Worm (Caenorhabditis elegans): ENCODE data around the gene vps-33.2.
"Not testable (repeated sequence)": the region's sequence is repeated elsewhere in the genome, so short reads cannot be mapped to it uniquely, and the experiment has no call there.

The vps-33.2 gene

DNA sequence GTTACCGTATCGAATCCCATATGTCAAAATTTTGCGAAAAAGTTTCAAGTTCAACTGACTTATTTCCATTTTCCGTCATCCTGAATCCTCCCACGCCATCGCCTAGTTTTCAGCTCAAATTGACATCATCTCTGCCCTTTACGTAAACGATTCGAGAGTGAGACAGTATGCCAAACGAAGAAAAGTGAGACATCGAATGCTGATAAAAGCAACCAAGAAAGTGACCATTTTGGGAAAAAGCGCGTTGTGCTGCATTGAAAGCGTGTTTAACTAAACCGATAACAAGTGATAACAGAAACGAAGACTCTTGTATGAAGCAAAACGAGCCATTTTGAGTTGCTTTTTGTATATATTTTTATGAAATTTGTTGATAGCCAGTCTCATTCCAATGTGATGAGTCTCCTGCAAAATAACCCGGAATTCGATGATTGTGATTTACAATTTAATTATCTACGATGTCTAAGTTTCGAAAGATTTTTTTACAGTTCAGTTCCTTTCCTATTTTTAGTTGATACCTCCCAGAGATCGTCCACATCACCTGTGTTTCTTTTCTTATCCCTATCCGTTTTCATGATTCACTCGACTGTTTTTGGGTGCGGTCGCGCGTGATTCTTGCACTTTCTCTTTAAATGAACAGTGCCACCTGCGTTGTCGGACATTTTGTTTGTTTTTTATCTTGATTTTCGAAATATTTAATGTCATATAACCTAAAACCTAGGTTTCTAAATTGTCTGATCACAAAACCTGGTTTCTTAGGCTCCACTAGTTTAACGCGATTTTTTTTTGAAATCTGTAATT is 14.4 kb downstream of the vps-33.2 start:
- TF ChIP-seq him-1 (tag; optimal IDR thresholded peaks at IDR 0.05): no peak
- TF ChIP-seq W03F9.2 (tag; optimal IDR thresholded peaks at IDR 0.05): no peak
- no peak for TF ChIP-seq dao-5 (tag; optimal IDR thresholded peaks at IDR 0.05)

DNA sequence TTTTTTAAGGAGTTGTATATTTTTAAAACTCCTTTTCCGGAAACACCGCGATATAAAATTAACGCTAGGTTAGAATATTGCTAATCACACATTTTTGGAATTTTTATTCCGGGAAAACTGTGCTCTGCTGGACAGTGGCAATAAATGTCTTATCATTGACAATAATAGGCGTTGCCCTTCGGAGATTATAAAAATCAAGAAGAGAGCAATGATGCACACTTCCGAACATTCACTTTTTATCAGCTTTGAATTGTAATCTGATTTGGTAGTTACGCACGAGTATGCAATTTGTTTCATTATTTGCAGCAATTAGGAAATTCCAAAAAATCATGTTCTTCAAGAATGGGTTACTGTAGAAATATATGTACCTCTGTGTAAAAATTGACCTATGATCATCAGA is 15.1 kb downstream of the vps-33.2 start:
- no peak for TF ChIP-seq W03F9.2 (tag; optimal IDR thresholded peaks at IDR 0.05)
- TF ChIP-seq him-1 (tag; optimal IDR thresholded peaks at IDR 0.05): no peak
- TF ChIP-seq dao-5 (tag; optimal IDR thresholded peaks at IDR 0.05): no peak

DNA sequence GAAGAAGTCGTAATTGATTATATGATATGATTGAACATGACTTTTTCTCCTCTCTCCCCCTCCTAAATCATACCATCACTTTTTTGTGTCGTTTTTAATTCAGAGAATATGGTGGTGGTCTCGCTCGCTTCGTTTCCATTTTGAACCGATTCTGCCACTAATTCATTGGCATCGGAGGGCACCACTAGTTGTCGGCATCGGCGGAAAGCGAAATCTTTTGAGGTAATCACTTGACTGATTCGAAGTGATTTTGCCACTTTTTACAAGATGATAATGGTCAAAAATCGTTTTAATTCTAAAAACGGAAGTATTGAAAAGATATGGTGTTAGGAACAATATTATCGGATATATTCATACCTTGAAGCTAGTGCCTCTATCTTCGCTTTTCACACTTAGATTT is 15.8 kb downstream of the vps-33.2 start, which contains the start of gene klf-3:
TSS of gene klf-3 (plus strand) at position 109 of the 400 bp plus-strand sequence.
- TF ChIP-seq him-1 (tag; optimal IDR thresholded peaks at IDR 0.05): no peak
- TF ChIP-seq W03F9.2 (tag; optimal IDR thresholded peaks at IDR 0.05): no peak
- no peak for TF ChIP-seq dao-5 (tag; optimal IDR thresholded peaks at IDR 0.05)

DNA sequence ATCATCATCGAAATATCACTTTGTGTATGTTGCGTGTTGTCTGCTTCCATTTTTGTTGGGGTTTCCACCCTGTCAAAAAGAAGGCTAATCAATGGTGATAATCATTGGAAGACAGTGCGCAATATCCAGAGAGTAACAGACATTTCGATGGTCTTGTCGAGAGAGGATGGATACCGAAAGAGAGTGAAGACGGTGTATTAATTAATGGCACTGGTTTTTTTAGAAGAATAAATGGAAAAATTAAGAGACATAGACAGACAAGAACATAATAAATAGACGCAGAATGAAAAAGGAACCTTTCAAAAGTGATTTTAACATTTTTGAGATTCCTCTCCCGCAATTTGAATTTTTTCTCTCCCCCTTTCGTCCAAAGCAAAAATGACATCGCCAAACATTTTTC is 18.0 kb downstream of the vps-33.2 start:
- TF ChIP-seq W03F9.2 (tag; optimal IDR thresholded peaks at IDR 0.05) (no peak), dao-5 (tag; optimal IDR thresholded peaks at IDR 0.05) (no peak), him-1 (tag; optimal IDR thresholded peaks at IDR 0.05) (no peak)

DNA sequence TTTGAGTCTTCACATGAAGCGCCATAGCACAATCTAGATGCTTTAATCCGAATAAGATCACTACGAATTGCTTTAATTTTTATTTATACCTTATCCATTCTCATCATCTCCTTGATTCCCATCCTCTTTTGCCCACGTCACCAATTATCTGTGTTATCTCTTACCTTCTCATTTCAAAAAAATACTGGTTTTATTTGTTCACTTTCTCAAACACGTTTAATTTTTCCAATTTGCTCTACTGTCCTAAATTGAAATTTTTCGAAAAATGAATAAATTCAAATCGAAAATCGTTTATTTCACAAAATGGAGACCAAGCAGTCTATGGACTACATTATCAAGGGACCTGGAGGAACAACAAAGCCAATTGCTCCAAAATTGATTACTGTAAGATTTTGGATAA is 20.9 kb downstream of the vps-33.2 start, which contains the start of gene F54H5.3:
TSS of gene F54H5.3 (plus strand) at position 301 of the 400 bp plus-strand sequence.
- TF ChIP-seq him-1 (tag; optimal IDR thresholded peaks at IDR 0.05): no peak
- no peak for TF ChIP-seq W03F9.2 (tag; optimal IDR thresholded peaks at IDR 0.05)
- no peak for TF ChIP-seq dao-5 (tag; optimal IDR thresholded peaks at IDR 0.05)

DNA sequence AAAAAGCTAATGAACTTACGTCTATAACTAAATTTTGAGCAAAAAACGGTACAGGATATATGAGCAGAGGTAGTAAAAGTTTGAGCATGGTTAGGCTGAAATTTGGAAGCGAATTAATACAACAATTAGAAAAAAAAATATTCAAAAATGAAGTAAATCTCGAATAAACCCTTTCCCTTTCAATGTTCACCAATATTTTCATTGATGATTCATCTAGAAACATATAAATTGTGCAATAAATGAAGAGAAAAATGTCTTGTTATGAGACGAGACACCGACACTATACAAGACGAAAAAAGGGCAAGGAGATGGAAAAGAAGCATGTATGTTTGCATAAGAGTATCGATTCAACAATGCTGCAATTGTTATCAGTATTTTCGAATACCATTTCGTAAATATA is 24.3 kb downstream of the vps-33.2 start, which contains the start of gene F54H5.14:
TSS of gene F54H5.14 (minus strand) at position 101 of the 400 bp plus-strand sequence.
- no peak for TF ChIP-seq dao-5 (tag; optimal IDR thresholded peaks at IDR 0.05)
- no peak for TF ChIP-seq W03F9.2 (tag; optimal IDR thresholded peaks at IDR 0.05)
- TF ChIP-seq him-1 (tag; optimal IDR thresholded peaks at IDR 0.05): no peak

DNA sequence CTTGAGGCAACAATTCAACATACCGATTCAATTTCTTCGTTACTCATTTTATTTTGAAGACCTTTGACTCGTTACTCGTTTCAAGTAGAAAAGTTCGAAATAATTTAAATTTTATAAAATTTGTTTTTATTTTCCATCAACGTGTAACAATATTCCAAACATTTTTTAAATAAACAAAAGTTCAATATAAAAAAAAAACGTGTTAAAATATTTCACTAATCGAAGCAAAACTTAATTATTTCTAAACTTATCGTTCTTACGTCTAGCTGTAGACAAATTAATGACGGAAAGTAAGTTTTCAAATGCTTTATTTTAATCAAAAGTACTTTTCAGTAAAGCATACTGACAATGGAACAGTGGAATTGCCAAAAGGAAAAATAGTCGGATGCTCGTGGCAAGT is 26.2 kb downstream of the vps-33.2 start, which contains the start of the genes F54H5.5 and F54H5.2:
TSS of gene F54H5.5 (minus strand) at position 101 of the 400 bp plus-strand sequence.
TSS of gene F54H5.2 (plus strand) at position 303 of the 400 bp plus-strand sequence.
- TF ChIP-seq W03F9.2, him-1, dao-5 (tag; optimal IDR thresholded peaks at IDR 0.05): not testable (repeated sequence)

DNA sequence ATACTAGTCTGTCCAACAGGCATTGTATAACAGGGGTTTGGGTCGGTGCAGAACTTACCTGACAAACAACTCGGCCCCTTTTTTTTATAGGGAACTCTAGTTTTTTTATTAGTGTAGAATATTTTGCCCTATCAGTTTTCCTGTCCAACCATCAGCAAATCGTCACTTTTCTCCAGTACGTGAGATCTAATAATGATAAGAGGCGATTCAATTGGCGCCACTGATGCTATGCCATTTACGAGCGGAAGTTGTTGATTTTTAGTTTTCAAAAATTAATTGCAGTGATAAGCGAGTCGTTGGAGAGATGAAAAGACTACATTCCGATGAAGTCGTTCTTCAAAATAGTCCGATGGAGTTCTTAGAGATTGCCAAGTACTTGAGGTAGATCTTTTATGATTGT is 27.4 kb downstream of the vps-33.2 start:
- TF ChIP-seq W03F9.2 (tag; optimal IDR thresholded peaks at IDR 0.05): no peak
- no peak for TF ChIP-seq him-1 (tag; optimal IDR thresholded peaks at IDR 0.05)
- no peak for TF ChIP-seq dao-5 (tag; optimal IDR thresholded peaks at IDR 0.05)

DNA sequence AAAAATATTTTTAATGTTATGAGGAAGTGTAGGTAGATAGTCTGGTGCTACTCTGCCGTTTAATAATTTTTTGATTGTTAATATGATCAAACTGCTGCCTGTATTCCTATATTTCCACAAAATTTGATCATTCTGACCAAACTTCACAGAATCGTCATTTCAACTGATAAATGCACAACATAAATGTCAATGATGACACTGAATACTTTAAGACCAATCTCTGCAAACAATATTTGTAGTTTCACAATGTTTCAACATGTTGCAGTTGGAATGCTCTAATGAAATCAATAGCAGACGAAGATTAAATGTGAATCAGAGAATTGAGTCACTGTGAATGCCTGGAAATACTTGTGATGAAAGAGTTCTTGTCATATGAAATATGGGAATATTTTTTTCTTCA is 28.8 kb downstream of the vps-33.2 start:
- no peak for TF ChIP-seq W03F9.2 (tag; optimal IDR thresholded peaks at IDR 0.05)
- TF ChIP-seq dao-5 (tag; optimal IDR thresholded peaks at IDR 0.05): no peak
- TF ChIP-seq him-1 (tag; optimal IDR thresholded peaks at IDR 0.05): no peak

DNA sequence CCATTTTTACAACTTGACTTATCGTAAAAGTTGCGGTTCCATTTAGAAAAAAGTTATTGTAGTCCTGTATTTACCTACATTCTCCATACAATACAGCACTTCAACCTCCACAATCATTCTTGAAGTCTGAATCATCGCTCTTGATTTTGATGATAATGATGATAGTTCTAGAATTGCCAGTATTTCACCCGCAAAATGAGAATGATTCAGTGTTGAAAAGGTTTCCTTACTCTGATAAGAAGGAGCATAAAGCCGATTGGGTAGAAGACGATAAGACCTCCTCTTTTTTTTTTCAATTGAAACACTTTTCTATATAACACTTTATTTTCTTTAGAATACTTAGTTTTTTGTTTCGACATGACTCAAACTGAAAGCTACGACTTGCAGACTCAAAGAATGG is 29.8 kb downstream of the vps-33.2 start, which contains the start of gene T19D12.4:
TSS of gene T19D12.4 (plus strand) at position 295 of the 400 bp plus-strand sequence.
- no peak for TF ChIP-seq dao-5 (tag; optimal IDR thresholded peaks at IDR 0.05)
- TF ChIP-seq W03F9.2 (tag; optimal IDR thresholded peaks at IDR 0.05): no peak
- no peak for TF ChIP-seq him-1 (tag; optimal IDR thresholded peaks at IDR 0.05)

DNA sequence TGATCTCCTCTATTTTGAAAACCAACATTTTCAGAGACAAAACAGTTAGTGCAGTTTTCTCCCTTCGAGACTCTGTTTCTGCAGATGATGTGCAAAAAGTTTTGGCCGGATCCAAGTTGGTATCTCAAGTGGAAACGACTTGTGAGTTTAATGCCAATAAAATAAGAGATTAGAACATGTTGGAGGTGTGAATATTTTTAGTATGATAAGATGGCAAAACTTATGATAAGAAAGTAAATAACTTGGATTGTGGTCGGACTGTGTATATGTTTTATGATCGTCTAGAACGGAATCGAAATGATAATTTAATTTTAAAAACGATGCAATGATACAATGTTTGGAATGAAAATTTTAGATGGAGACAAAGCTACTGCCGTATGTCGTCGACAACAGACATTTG is 31.0 kb downstream of the vps-33.2 start:
- TF ChIP-seq W03F9.2 (tag; optimal IDR thresholded peaks at IDR 0.05) (no peak), him-1 (tag; optimal IDR thresholded peaks at IDR 0.05) (no peak), dao-5 (tag; optimal IDR thresholded peaks at IDR 0.05) (no peak)

DNA sequence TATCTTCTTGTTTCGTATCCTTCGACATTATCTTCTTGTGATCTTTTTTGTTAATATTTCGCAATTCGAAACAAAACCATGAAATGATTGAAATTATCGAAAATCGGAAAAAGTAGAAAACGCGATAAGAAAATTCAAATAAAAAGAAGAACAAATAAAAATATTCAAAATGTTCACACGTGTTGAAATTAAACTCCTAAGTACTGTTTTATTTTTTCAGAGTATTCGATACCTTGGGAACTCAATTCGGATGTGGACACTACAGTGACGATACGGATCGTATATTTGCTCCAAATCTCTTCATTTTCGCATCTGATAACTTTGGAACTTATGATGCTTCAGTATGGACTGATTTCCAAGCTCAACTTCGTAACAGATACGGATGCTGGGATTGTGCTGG is 35.1 kb downstream of the vps-33.2 start, which contains the start of gene T19D12.5:
TSS of gene T19D12.5 (minus strand) at position 101 of the 400 bp plus-strand sequence.
- TF ChIP-seq him-1 (tag; optimal IDR thresholded peaks at IDR 0.05): no peak

DNA sequence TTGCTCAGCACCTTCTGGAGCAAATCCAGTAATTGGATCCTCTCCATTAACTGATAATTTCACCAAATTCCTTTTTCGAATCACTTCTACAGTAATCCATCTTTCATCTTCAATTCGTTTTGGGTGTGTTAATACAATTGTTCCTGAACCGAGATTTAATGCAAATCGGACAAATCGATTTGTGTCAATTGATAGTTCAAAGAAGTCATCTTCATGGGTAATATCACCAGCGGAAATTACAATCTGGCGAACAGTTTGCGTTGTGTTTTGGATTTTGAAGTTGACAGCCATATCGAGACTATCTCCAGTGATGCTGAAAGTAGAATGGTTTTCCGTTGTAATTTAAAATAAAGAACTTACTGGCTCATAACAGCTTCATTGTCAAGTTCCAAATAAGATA is 36.8 kb downstream of the vps-33.2 start:
- TF ChIP-seq him-1 (tag; optimal IDR thresholded peaks at IDR 0.05): no peak
- TF ChIP-seq dao-5 (tag; optimal IDR thresholded peaks at IDR 0.05): no peak
- no peak for TF ChIP-seq W03F9.2 (tag; optimal IDR thresholded peaks at IDR 0.05)

DNA sequence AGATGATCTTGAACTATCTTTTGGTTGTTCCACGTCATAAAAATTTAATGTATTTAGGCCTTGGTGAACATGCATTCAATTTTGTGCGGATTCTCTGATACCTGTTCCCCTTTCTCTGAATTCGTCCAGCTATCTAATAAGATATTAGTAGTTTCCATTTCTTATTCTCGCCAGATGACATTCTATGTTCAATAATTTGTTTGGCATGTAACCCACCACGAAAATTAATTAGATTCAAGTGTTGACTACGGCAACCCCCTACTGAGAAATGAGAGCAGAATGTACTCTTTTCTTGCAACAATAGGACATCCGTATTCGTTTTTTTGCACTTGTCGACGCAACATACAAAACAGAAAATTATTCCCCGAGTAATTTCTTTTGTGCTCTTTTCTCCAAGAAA is 41.2 kb downstream of the vps-33.2 start:
- TF ChIP-seq W03F9.2 (tag; optimal IDR thresholded peaks at IDR 0.05) (no peak), dao-5 (tag; optimal IDR thresholded peaks at IDR 0.05) (no peak), him-1 (tag; optimal IDR thresholded peaks at IDR 0.05) (no peak)
